Worm (Caenorhabditis elegans) whole organism, young adult: ENCODE measurements around the gene rps-1.

Experiments used
- B0035.1 ChIP-seq: sonication (generic microtip); optimal IDR thresholded peaks from 2 replicates; lab custom pipeline; 2016; ENCODE audit warnings: missing genetic modification characterization, mild to moderate bottlenecking, missing compliant biosample characterization, missing genotype, missing genetic modification reagents
- F10E7.11 ChIP-seq: sonication (generic microtip); optimal IDR thresholded peaks from 2 replicates; lab custom pipeline; 2017; ENCODE audit warnings: mild to moderate bottlenecking, missing genetic modification characterization, moderate library complexity, missing compliant biosample characterization
- F22D6.2 ChIP-seq: sonication (generic microtip); optimal IDR thresholded peaks from 2 replicates; lab custom pipeline; 2016; ENCODE audit warnings: mild to moderate bottlenecking, missing genetic modification characterization, missing compliant biosample characterization
- F37B4.10 ChIP-seq: fragments of 200-800 bp; sonication (Bioruptor generic); IDR thresholded peaks from 2 replicates; pipeline ENCODE4 v1.3.6; 2022; ENCODE audit warnings: missing genetic modification characterization, missing compliant biosample characterization
- F49E8.2 ChIP-seq: sonication (generic microtip); optimal IDR thresholded peaks from 3 replicates; lab custom pipeline; 2017; ENCODE audit warnings: missing genetic modification characterization, mild to moderate bottlenecking, missing compliant biosample characterization, antibody characterized with exemption, moderate library complexity; ENCODE audit not compliant: insufficient read depth
- K12H6.12 ChIP-seq: fragments of 200-800 bp; sonication (Bioruptor generic); optimal IDR thresholded peaks from 2 replicates; lab custom pipeline; 2018; ENCODE audit warnings: mild to moderate bottlenecking, missing genetic modification characterization, missing compliant biosample characterization
- T07F8.4 ChIP-seq: sonication (generic microtip); optimal IDR thresholded peaks from 2 replicates; lab custom pipeline; 2016; ENCODE audit warnings: mild to moderate bottlenecking, missing genetic modification characterization, moderate library complexity, missing compliant biosample characterization
- T26A5.8 ChIP-seq: sonication (generic microtip); optimal IDR thresholded peaks from 2 replicates; lab custom pipeline; 2016; ENCODE audit warnings: missing genetic modification characterization, missing compliant biosample characterization
- Y53F4B.3 ChIP-seq: fragments of 200-800 bp; sonication (Bioruptor generic); IDR thresholded peaks from 2 replicates; pipeline ENCODE4 v1.3.6; 2022; ENCODE audit warnings: missing genetic modification reagents, missing genetic modification characterization, missing compliant biosample characterization
- Y56A3A.18 ChIP-seq: fragments of 200-800 bp; sonication (Bioruptor generic); IDR thresholded peaks from 2 replicates; pipeline ENCODE4 v1.3.6; 2022; ENCODE audit warnings: missing genetic modification reagents, missing genetic modification characterization, missing compliant biosample characterization
- Y67H2A.10 ChIP-seq: fragments of 200-800 bp; sonication (Bioruptor generic); conservative IDR thresholded peaks from 2 replicates; pipeline ENCODE4 v1.3.6; 2022; ENCODE audit warnings: missing genetic modification reagents, missing genetic modification characterization, missing compliant biosample characterization
- Y95B8A.8 ChIP-seq: fragments of 200-800 bp; sonication (Bioruptor generic); IDR thresholded peaks from 2 replicates; pipeline ENCODE4 v1.3.6; 2022; ENCODE audit warnings: missing genetic modification reagents, missing genetic modification characterization, missing compliant biosample characterization
- atf-7 ChIP-seq: sonication (generic microtip); optimal IDR thresholded peaks from 2 replicates; lab custom pipeline; 2017; ENCODE audit warnings: mild to moderate bottlenecking, missing genetic modification characterization, missing compliant biosample characterization
- bed-1 ChIP-seq: fragments of 200-800 bp; sonication (Bioruptor generic); IDR thresholded peaks from 2 replicates; pipeline ENCODE4 v1.3.6; 2022; ENCODE audit warnings: missing genetic modification reagents, missing genetic modification characterization, missing compliant biosample characterization
- bed-2 ChIP-seq: fragments of 200-800 bp; sonication (Bioruptor generic); IDR thresholded peaks from 2 replicates; pipeline ENCODE4 v1.3.6; 2022; ENCODE audit warnings: missing genetic modification reagents, missing genetic modification characterization, missing compliant biosample characterization
- ccch-3 ChIP-seq: fragments of 200-800 bp; sonication (Bioruptor generic); optimal IDR thresholded peaks from 2 replicates; lab custom pipeline; 2018; ENCODE audit warnings: mild to moderate bottlenecking, missing genetic modification characterization, missing compliant biosample characterization
- cebp-1 ChIP-seq, 2 experiments: fragments of 200-800 bp in 1 of 2; sonication (Bioruptor generic) in 1 of 2; sonication (generic microtip) in 1 of 2; IDR thresholded peaks in 1 of 2; optimal IDR thresholded peaks in 1 of 2; 2 replicates each; pipeline versions ENCODE4 v1.3.6 to Lab custom; 2017 to 2022; ENCODE audit warnings: missing compliant biosample characterization in 2 of 2, missing genetic modification characterization in 2 of 2, mild to moderate bottlenecking in 1 of 2, missing genetic modification reagents in 1 of 2, moderate library complexity in 1 of 2
- cebp-2 ChIP-seq: fragments of 200-800 bp; sonication (Bioruptor generic); IDR thresholded peaks from 2 replicates; pipeline ENCODE4 v1.3.6; 2022; ENCODE audit warnings: missing genetic modification characterization, missing compliant biosample characterization
- ceh-27 ChIP-seq: fragments of 200-800 bp; sonication (Bioruptor generic); optimal IDR thresholded peaks from 2 replicates; lab custom pipeline; 2018; ENCODE audit warnings: mild to moderate bottlenecking, missing genetic modification characterization, moderate library complexity, missing compliant biosample characterization
- ceh-91 ChIP-seq: fragments of 200-800 bp; sonication (Bioruptor generic); IDR thresholded peaks from 2 replicates; pipeline ENCODE4 v1.3.6; 2022; ENCODE audit warnings: missing genetic modification reagents, missing genetic modification characterization, missing compliant biosample characterization
- dpl-1 ChIP-seq: fragments of 150-350 bp; optimal IDR thresholded peaks from 2 replicates; lab custom pipeline; 2014; ENCODE audit warnings: missing biosample characterization, missing genetic modification reagents, missing genetic modification characterization
- efl-1 ChIP-seq: fragments of 150-350 bp; optimal IDR thresholded peaks from 2 replicates; lab custom pipeline; 2014; ENCODE audit warnings: missing biosample characterization, missing genetic modification reagents, missing genetic modification characterization
- egl-44 ChIP-seq: fragments of 200-800 bp; sonication (Bioruptor generic); IDR thresholded peaks from 2 replicates; pipeline ENCODE4 v1.3.6; 2022; ENCODE audit warnings: missing genetic modification reagents, missing genetic modification characterization, missing compliant biosample characterization
- ets-4 ChIP-seq: fragments of 200-800 bp; sonication (Bioruptor generic); optimal IDR thresholded peaks from 2 replicates; lab custom pipeline; 2018; ENCODE audit warnings: mild to moderate bottlenecking, missing genetic modification characterization, missing compliant biosample characterization
- hlh-12 ChIP-seq: sonication (generic microtip); optimal IDR thresholded peaks from 2 replicates; lab custom pipeline; 2016; ENCODE audit warnings: missing genetic modification characterization, missing compliant biosample characterization
- let-607 ChIP-seq, 2 experiments: fragments of 200-800 bp in 1 of 2; sonication (Bioruptor generic) in 1 of 2; sonication (generic microtip) in 1 of 2; optimal IDR thresholded peaks; 2 replicates each; lab custom pipeline; 2016 to 2018; ENCODE audit warnings: mild to moderate bottlenecking in 2 of 2, missing compliant biosample characterization in 2 of 2, missing genetic modification characterization in 2 of 2, moderate library complexity in 2 of 2, missing genotype in 1 of 2
- lin-26 ChIP-seq: fragments of 200-800 bp; sonication (Bioruptor generic); IDR thresholded peaks from 2 replicates; pipeline ENCODE4 v1.3.6; 2022; ENCODE audit warnings: missing genetic modification reagents, missing genetic modification characterization, missing compliant biosample characterization
- lin-35 ChIP-seq, 3 experiments: fragments of 150-350 bp in 2 of 3; sonication (generic microtip) in 1 of 3; optimal IDR thresholded peaks; 2 replicates each; lab custom pipeline; 2014 to 2018; ENCODE audit warnings: missing biosample characterization in 3 of 3, missing genetic modification characterization in 3 of 3, missing genetic modification reagents in 3 of 3
- lin-40 ChIP-seq: sonication (generic microtip); optimal IDR thresholded peaks from 2 replicates; lab custom pipeline; 2016; ENCODE audit warnings: missing genetic modification characterization, mild to moderate bottlenecking, missing compliant biosample characterization, missing genotype, missing genetic modification reagents
- lir-1 ChIP-seq: fragments of 200-800 bp; sonication (Bioruptor generic); conservative IDR thresholded peaks from 2 replicates; pipeline ENCODE4 v1.3.6; 2022; ENCODE audit warnings: missing genetic modification reagents, missing genetic modification characterization, missing compliant biosample characterization
- madf-3 ChIP-seq: fragments of 200-800 bp; sonication (Bioruptor generic); IDR thresholded peaks from 2 replicates; pipeline ENCODE4 v1.3.6; 2022; ENCODE audit warnings: missing genetic modification reagents, missing genetic modification characterization, missing compliant biosample characterization
- madf-6 ChIP-seq: fragments of 200-800 bp; sonication (Bioruptor generic); IDR thresholded peaks from 2 replicates; pipeline ENCODE4 v1.3.6; 2022; ENCODE audit warnings: missing genetic modification reagents, missing genetic modification characterization, missing compliant biosample characterization
- mel-28 ChIP-seq: sonication (generic microtip); optimal IDR thresholded peaks from 2 replicates; lab custom pipeline; 2016; ENCODE audit warnings: borderline replicate concordance, mild to moderate bottlenecking, missing genetic modification characterization, missing compliant biosample characterization
- nfya-1 ChIP-seq: sonication (generic microtip); optimal IDR thresholded peaks from 2 replicates; lab custom pipeline; 2017; ENCODE audit warnings: antibody characterized with exemption, missing compliant biosample characterization, missing genetic modification characterization, borderline replicate concordance; ENCODE audit not compliant: insufficient read depth
- nfyb-1 ChIP-seq: fragments of 200-800 bp; sonication (Bioruptor generic); IDR thresholded peaks from 2 replicates; pipeline ENCODE4 v1.3.6; 2022; ENCODE audit warnings: missing genetic modification reagents, missing genetic modification characterization, missing compliant biosample characterization
- nhr-120 ChIP-seq: fragments of 200-800 bp; sonication (Bioruptor generic); IDR thresholded peaks from 2 replicates; pipeline ENCODE4 v1.3.6; 2022; ENCODE audit warnings: missing genetic modification characterization, missing compliant biosample characterization
- nhr-27 ChIP-seq: fragments of 200-800 bp; sonication (Bioruptor generic); optimal IDR thresholded peaks from 2 replicates; lab custom pipeline; 2018; ENCODE audit warnings: mild to moderate bottlenecking, missing genetic modification characterization, moderate library complexity, missing compliant biosample characterization
- pha-4 ChIP-seq: fragments of 150-350 bp; sonication (generic microtip); optimal IDR thresholded peaks from 2 replicates; lab custom pipeline; 2014; ENCODE audit warnings: missing biosample characterization, missing genetic modification reagents, missing genetic modification characterization
- rpc-1 ChIP-seq, 2 experiments: fragments of 150-350 bp in 1 of 2; sonication (generic microtip) in 1 of 2; optimal IDR thresholded peaks; 2 replicates each; lab custom pipeline; 2014 to 2018; ENCODE audit warnings: missing biosample characterization in 1 of 2, missing genetic modification characterization in 1 of 2, missing genetic modification reagents in 1 of 2, missing genotype in 1 of 2
- sea-2 ChIP-seq: fragments of 200-800 bp; sonication (Bioruptor generic); IDR thresholded peaks from 2 replicates; pipeline ENCODE4 v1.3.6; 2022; ENCODE audit warnings: missing genetic modification characterization, missing compliant biosample characterization
- somi-1 ChIP-seq: fragments of 200-800 bp; sonication (Bioruptor generic); optimal IDR thresholded peaks from 2 replicates; lab custom pipeline; 2018; ENCODE audit warnings: mild to moderate bottlenecking, missing genetic modification characterization, missing compliant biosample characterization
- tbp1 ChIP-seq: fragments of 200-800 bp; sonication (Bioruptor generic); optimal IDR thresholded peaks from 2 replicates; lab custom pipeline; 2018; ENCODE audit warnings: mild to moderate bottlenecking, missing genetic modification characterization, missing compliant biosample characterization
- unc-62 ChIP-seq: fragments of 150-350 bp; optimal IDR thresholded peaks from 2 replicates; lab custom pipeline; 2014; ENCODE audit warnings: missing biosample characterization, missing genetic modification reagents, missing genetic modification characterization
- zim-3 ChIP-seq: sonication (generic microtip); optimal IDR thresholded peaks from 2 replicates; lab custom pipeline; 2017; ENCODE audit warnings: mild to moderate bottlenecking, missing genetic modification characterization, moderate library complexity, missing compliant biosample characterization
- ztf-18 ChIP-seq: sonication (generic microtip); optimal IDR thresholded peaks from 2 replicates; lab custom pipeline; 2016; ENCODE audit warnings: missing genotype, mild to moderate bottlenecking, missing genetic modification characterization, missing compliant biosample characterization
- ztf-26 ChIP-seq: sonication (generic microtip); optimal IDR thresholded peaks from 2 replicates; lab custom pipeline; 2017; ENCODE audit warnings: missing genetic modification characterization, missing compliant biosample characterization
- ztf-28 ChIP-seq: fragments of 200-800 bp; sonication (Bioruptor generic); IDR thresholded peaks from 2 replicates; pipeline ENCODE4 v1.3.6; 2022; ENCODE audit warnings: missing genetic modification reagents, missing genetic modification characterization, missing compliant biosample characterization
- ztf-3 ChIP-seq: fragments of 200-800 bp; sonication (Bioruptor generic); optimal IDR thresholded peaks from 2 replicates; lab custom pipeline; 2018; ENCODE audit warnings: mild to moderate bottlenecking, missing genetic modification characterization, missing compliant biosample characterization

Gene rps-1

ce11 chrIII:4428797-4429196 lies 46.9 kb upstream of the rps-1 start (continued):
- TF ChIP-seq B0035.1 (tag; lab: Kevin White, UChicago) (no peak), egl-44 (GFP tag; lab: Robert Waterston, UW) (peak; percentile 68; the same call in 1 of the 2 replicates), lin-26 (peak; percentile 89; the same call in 1 of the 2 replicates), sea-2 (no peak), efl-1 (GFP tag; lab: Kevin White, UChicago) (no peak), nfya-1 (tag; lab: Kevin White, UChicago) (no peak), T26A5.8 (tag; lab: Kevin White, UChicago) (no peak), Y53F4B.3 (GFP tag; lab: Robert Waterston, UW) (no peak), madf-3 (GFP tag; lab: Robert Waterston, UW) (no peak), somi-1 (GFP tag; lab: Kevin White, UChicago) (no peak), bed-2 (no peak), madf-6 (GFP tag; lab: Robert Waterston, UW) (peak; percentile 61), bed-1 (GFP tag; lab: Robert Waterston, UW) (0 out of 2 replicates have a peak, but pooled peaks have one; percentile 59), ceh-27 (peak; percentile 4), F49E8.2 (no peak), F10E7.11 (tag; lab: Kevin White, UChicago) (no peak), atf-7 (no peak), hlh-12 (no peak), ets-4 (GFP tag; lab: Kevin White, UChicago) (no peak), T07F8.4 (tag; lab: Kevin White, UChicago) (no peak), ceh-91 (GFP tag; lab: Robert Waterston, UW) (no peak), F37B4.10 (GFP tag; lab: Robert Waterston, UW) (no peak), ccch-3 (no peak), dpl-1 (GFP tag; lab: Kevin White, UChicago) (no peak), Y95B8A.8 (GFP tag; lab: Robert Waterston, UW) (no peak), zim-3 (tag; lab: Kevin White, UChicago) (peak; percentile 46), lin-35 (GFP tag; optimal IDR thresholded peaks at IDR 0.05; lab: Kevin White, UChicago) (no peak), rpc-1 (optimal IDR thresholded peaks at IDR 0.05; lab: Kevin White, UChicago) (peak; percentile 58), rpc-1 (tag; optimal IDR thresholded peaks at IDR 0.05; lab: Kevin White, UChicago) (peak; percentile 77), K12H6.12 (tag; lab: Kevin White, UChicago) (no peak), nhr-27 (tag; lab: Kevin White, UChicago) (no peak), nhr-120 (GFP tag; lab: Robert Waterston, UW) (no peak), ztf-28 (GFP tag; lab: Robert Waterston, UW) (no peak), ztf-3 (no peak), mel-28 (tag; lab: Kevin White, UChicago) (no peak), F22D6.2 (no peak), let-607 (tag; optimal IDR thresholded peaks at IDR 0.05; lab: Kevin White, UChicago) (no peak), unc-62 (GFP tag; lab: Kevin White, UChicago) (no peak), ztf-26 (no peak), pha-4 (tag; lab: Kevin White, UChicago) (no peak), lir-1 (no peak), ztf-18 (tag; lab: Kevin White, UChicago) (peak; percentile 41), cebp-1 (GFP tag; IDR thresholded peaks at IDR 0.05; lab: Robert Waterston, UW) (no peak), cebp-1 (tag; optimal IDR thresholded peaks at IDR 0.05; lab: Kevin White, UChicago) (peak; percentile 46), Y56A3A.18 (GFP tag; lab: Robert Waterston, UW) (no peak), tbp1 (peak; percentile 88), cebp-2 (GFP tag; lab: Robert Waterston, UW) (no peak), nfyb-1 (GFP tag; lab: Robert Waterston, UW) (peak; percentile 73), Y67H2A.10 (GFP tag; lab: Robert Waterston, UW) (no peak), lin-40 (tag; lab: Kevin White, UChicago) (no peak)
